Worm (Caenorhabditis elegans): ENCODE results near the gene mfsd-11.

The mfsd-11 gene

DNA sequence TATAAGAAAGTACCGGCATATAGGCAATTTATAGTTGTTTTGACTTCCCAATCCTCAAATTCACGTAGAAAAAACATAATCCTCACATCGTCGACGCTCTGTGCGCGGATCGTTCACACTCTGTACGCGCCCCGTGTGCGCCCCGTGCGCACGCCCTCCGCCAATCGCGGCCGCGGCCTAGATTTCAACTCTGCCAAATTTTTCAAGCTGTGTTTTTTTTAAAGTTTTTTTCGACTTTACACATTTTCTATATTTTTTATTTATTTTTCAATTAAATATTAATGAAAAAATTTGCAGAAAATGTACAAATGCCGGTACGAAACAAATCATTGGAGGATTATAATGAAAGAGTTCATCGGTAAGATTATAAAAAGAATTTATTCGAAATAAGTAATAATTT, 30.8 kb downstream of the mfsd-11 start, which contains the start of gene T01H10.11:
Gene T01H10.11, plus strand, starts transcription at position 301 of the 400 bp plus-strand sequence.
- TF ChIP-seq him-1 (tag; optimal IDR thresholded peaks at IDR 0.05) (no peak), dao-5 (tag; optimal IDR thresholded peaks at IDR 0.05) (no peak), W03F9.2 (tag; optimal IDR thresholded peaks at IDR 0.05) (no peak)

DNA sequence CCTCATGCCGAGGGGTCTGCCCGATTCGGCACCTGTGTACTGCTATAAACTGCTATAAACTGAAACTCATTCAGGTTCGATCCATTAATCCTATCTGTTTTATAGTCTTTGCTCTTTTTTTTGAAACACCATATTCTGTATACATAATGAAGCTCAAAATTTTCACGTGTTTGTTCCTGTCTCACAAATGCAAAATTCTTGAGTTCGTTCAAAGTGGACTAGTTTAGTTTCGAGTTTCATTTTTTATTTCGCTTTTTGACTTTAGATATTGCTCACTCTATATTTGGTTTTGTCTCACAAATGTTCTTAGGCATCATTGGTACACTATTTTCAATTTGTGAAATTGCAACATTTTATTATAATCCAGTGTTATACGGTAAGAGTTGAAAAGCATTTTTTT, 32.6 kb downstream of the mfsd-11 start, which contains the start of gene lgc-17:
Gene lgc-17, plus strand, starts transcription at position 301 of the 400 bp plus-strand sequence.
- TF ChIP-seq W03F9.2 (tag; optimal IDR thresholded peaks at IDR 0.05) (no peak), him-1 (tag; optimal IDR thresholded peaks at IDR 0.05) (no peak), dao-5 (tag; optimal IDR thresholded peaks at IDR 0.05) (no peak)

- no peak for TF ChIP-seq him-1 (tag; optimal IDR thresholded peaks at IDR 0.05)
- TF ChIP-seq dao-5 (tag; optimal IDR thresholded peaks at IDR 0.05): no peak
- TF ChIP-seq W03F9.2 (tag; optimal IDR thresholded peaks at IDR 0.05): no peak
Observed at ce11 chrX:12118340-12118739, 35.6 kb downstream of the mfsd-11 start, which contains the start of gene lgc-16. TSS of gene lgc-16 (plus strand) at chrX:12118640.

- TF ChIP-seq him-1 (tag; optimal IDR thresholded peaks at IDR 0.05) (no peak), W03F9.2 (tag; optimal IDR thresholded peaks at IDR 0.05) (no peak), dao-5 (tag; optimal IDR thresholded peaks at IDR 0.05) (no peak)
Observed at ce11 chrX:12114024-12114423, 39.9 kb downstream of the mfsd-11 start, which contains the start of gene lgc-15. TSS of gene lgc-15 (plus strand) at chrX:12114324.

ce11 chrX:12111213-12111612, 42.7 kb downstream of the mfsd-11 start, which contains the start of gene lgc-14:
TSS of gene lgc-14 (plus strand) at chrX:12111513.
- TF ChIP-seq W03F9.2 (tag; optimal IDR thresholded peaks at IDR 0.05) (no peak), dao-5 (tag; optimal IDR thresholded peaks at IDR 0.05) (no peak), him-1 (tag; optimal IDR thresholded peaks at IDR 0.05) (no peak)

- TF ChIP-seq W03F9.2 (tag; optimal IDR thresholded peaks at IDR 0.05) (no peak), dao-5 (tag; optimal IDR thresholded peaks at IDR 0.05) (no peak), him-1 (tag; optimal IDR thresholded peaks at IDR 0.05) (no peak)
Observed at ce11 chrX:12108517-12109216, 45.2 kb downstream of the mfsd-11 start, which contains the start of the genes W03G11.2 and lgc-13. TSS of gene W03G11.2 (minus strand) at chrX:12108617. TSS of gene lgc-13 (plus strand) at chrX:12109166.

DNA sequence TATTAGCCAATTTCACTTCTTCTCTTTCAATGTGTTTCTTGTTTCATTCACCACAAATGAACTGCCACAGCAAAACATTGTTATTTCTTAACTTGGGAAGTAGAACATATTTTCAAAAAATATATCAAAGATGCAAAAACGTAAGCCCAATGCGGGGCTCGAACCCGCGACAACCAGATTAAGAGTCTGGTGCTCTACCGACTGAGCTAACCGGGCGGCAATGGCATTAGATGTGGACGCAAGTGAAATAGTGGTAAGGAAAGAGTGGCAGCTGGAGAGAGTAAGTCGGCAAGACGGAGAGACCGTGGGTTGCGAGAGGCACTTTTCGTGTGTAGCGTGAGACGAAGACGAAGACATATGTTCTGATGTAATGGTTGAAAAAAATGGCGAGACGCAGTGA, 47.9 kb downstream of the mfsd-11 start:
- TF ChIP-seq dao-5 (tag; optimal IDR thresholded peaks at IDR 0.05): peak; percentile 56
- peak; percentile 8 for TF ChIP-seq W03F9.2 (tag; optimal IDR thresholded peaks at IDR 0.05)
- peak; percentile 89 for TF ChIP-seq him-1 (tag; optimal IDR thresholded peaks at IDR 0.05)

- TF ChIP-seq dao-5 (tag; optimal IDR thresholded peaks at IDR 0.05) (no peak), W03F9.2 (tag; optimal IDR thresholded peaks at IDR 0.05) (no peak), him-1 (tag; optimal IDR thresholded peaks at IDR 0.05) (no peak)
Observed at ce11 chrX:12105458-12105857, 48.4 kb downstream of the mfsd-11 start.

- TF ChIP-seq him-1 (tag; optimal IDR thresholded peaks at IDR 0.05) (no peak), dao-5 (tag; optimal IDR thresholded peaks at IDR 0.05) (no peak), W03F9.2 (tag; optimal IDR thresholded peaks at IDR 0.05) (no peak)
Observed at ce11 chrX:12104630-12105029, 49.3 kb downstream of the mfsd-11 start, which contains the start of gene col-181. TSS of gene col-181 (plus strand) at chrX:12104930.

ce11 chrX:12103712-12104111, 50.2 kb downstream of the mfsd-11 start, which contains the start of gene W03G11.3:
TSS of gene W03G11.3 (minus strand) at chrX:12103812.
- no peak for TF ChIP-seq him-1 (tag; optimal IDR thresholded peaks at IDR 0.05)
- TF ChIP-seq dao-5 (tag; optimal IDR thresholded peaks at IDR 0.05): no peak

Data from whole organism, L4/young adult.